Worm (Caenorhabditis elegans) whole organism, L4 larva: Measurements from ENCODE around the gene F31E3.2.

Experiments used
- F10B5.3 ChIP-seq: sonication (generic microtip); optimal IDR thresholded peaks from 2 replicates; lab custom pipeline; 2016; ENCODE audit warnings: mild to moderate bottlenecking, missing genetic modification characterization, missing compliant biosample characterization
- F37D6.2 ChIP-seq: sonication (generic microtip); optimal IDR thresholded peaks from 2 replicates; lab custom pipeline; 2016; ENCODE audit warnings: mild to moderate bottlenecking, missing genetic modification characterization, missing compliant biosample characterization
- F49E8.2 ChIP-seq: sonication (generic microtip); optimal IDR thresholded peaks from 2 replicates; lab custom pipeline; 2016; ENCODE audit warnings: missing compliant biosample characterization, mild to moderate bottlenecking, missing genetic modification characterization, borderline replicate concordance
- T26A8.4 ChIP-seq: fragments of 200-800 bp; sonication (Bioruptor generic); IDR thresholded peaks from 2 replicates; pipeline ENCODE4 v1.3.6; 2022; ENCODE audit warnings: missing genetic modification characterization, missing compliant biosample characterization
- Y105C5A.15 ChIP-seq: fragments of 200-800 bp; sonication (Bioruptor generic); IDR thresholded peaks from 2 replicates; pipeline ENCODE4 v1.3.6; 2022; ENCODE audit warnings: missing genetic modification characterization, missing compliant biosample characterization
- Y48G9A.11 ChIP-seq: fragments of 200-800 bp; sonication (Bioruptor generic); IDR thresholded peaks from 2 replicates; pipeline ENCODE4 v1.3.6; 2022; ENCODE audit warnings: missing genetic modification reagents, missing genetic modification characterization, missing compliant biosample characterization
- Y75B8A.6 ChIP-seq: fragments of 200-800 bp; sonication (Bioruptor generic); IDR thresholded peaks from 2 replicates; pipeline ENCODE4 v1.3.6; 2022; ENCODE audit warnings: missing genetic modification reagents, missing genetic modification characterization, missing compliant biosample characterization
- aha-1 ChIP-seq: fragments of 150-350 bp; peaks from one replicate; lab custom pipeline; 2014; ENCODE audit warnings: missing biosample characterization, missing genetic modification characterization
- ama-1 ChIP-seq: fragments of 150-350 bp; optimal IDR thresholded peaks from 2 replicates; lab custom pipeline; 2014; ENCODE audit warnings: inconsistent platforms, mixed read lengths
- ceh-28 ChIP-seq: fragments of 150-350 bp; optimal IDR thresholded peaks from 2 replicates; lab custom pipeline; 2014; ENCODE audit warnings: missing biosample characterization, missing genetic modification reagents, missing genetic modification characterization
- daf-16 ChIP-seq, 3 experiments: sonication (generic microtip); optimal IDR thresholded peaks; 2 replicates each; lab custom pipeline; 2016 to 2017; ENCODE audit warnings: missing genetic modification characterization in 3 of 3, missing genetic modification reagents in 3 of 3, mild to moderate bottlenecking in 2 of 3, missing compliant biosample characterization in 2 of 3, missing biosample characterization in 1 of 3, moderate library complexity in 1 of 3
- daf-19 ChIP-seq: fragments of 200-800 bp; sonication (Bioruptor generic); conservative IDR thresholded peaks from 2 replicates; pipeline ENCODE4 v1.3.6; 2022; ENCODE audit warnings: missing genetic modification characterization, missing compliant biosample characterization
- dmd-6 ChIP-seq: fragments of 200-800 bp; sonication (Bioruptor generic); IDR thresholded peaks from 2 replicates; pipeline ENCODE4 v1.3.6; 2022; ENCODE audit warnings: missing genetic modification reagents, missing genetic modification characterization, missing compliant biosample characterization
- dmd-9 ChIP-seq: fragments of 200-800 bp; sonication (Bioruptor generic); IDR thresholded peaks from 2 replicates; pipeline ENCODE4 v1.3.6; 2022; ENCODE audit warnings: missing genetic modification reagents, missing genetic modification characterization, missing compliant biosample characterization
- duxl-1 ChIP-seq: sonication (generic microtip); optimal IDR thresholded peaks from 2 replicates; lab custom pipeline; 2016; ENCODE audit warnings: mild to moderate bottlenecking, missing genetic modification characterization, moderate library complexity, missing compliant biosample characterization; ENCODE audit not compliant: poor library complexity
- dve-1 ChIP-seq: sonication (generic microtip); optimal IDR thresholded peaks from 2 replicates; lab custom pipeline; 2017; ENCODE audit warnings: antibody characterized with exemption, mild to moderate bottlenecking, missing genetic modification characterization, missing compliant biosample characterization; ENCODE audit not compliant: insufficient read depth
- egl-43 ChIP-seq: fragments of 200-800 bp; sonication (Bioruptor generic); IDR thresholded peaks from 2 replicates; pipeline ENCODE4 v1.3.6; 2022; ENCODE audit warnings: missing genetic modification reagents, missing genetic modification characterization, missing compliant biosample characterization
- hif-1 ChIP-seq, 2 experiments: sonication (generic microtip); optimal IDR thresholded peaks; 2 replicates each; lab custom pipeline; 2016 to 2017; ENCODE audit warnings: missing compliant biosample characterization in 2 of 2, missing genetic modification characterization in 2 of 2, missing genetic modification reagents in 2 of 2, missing genotype in 2 of 2, mild to moderate bottlenecking in 1 of 2
- hlh-11 ChIP-seq: fragments of 200-800 bp; sonication (Bioruptor generic); optimal IDR thresholded peaks from 2 replicates; lab custom pipeline; 2018; ENCODE audit warnings: mild to moderate bottlenecking, missing genetic modification characterization, missing compliant biosample characterization
- hlh-30 ChIP-seq: sonication (generic microtip); optimal IDR thresholded peaks from 2 replicates; lab custom pipeline; 2017; ENCODE audit warnings: antibody characterized with exemption, mild to moderate bottlenecking, missing genetic modification characterization, missing compliant biosample characterization; ENCODE audit not compliant: insufficient read depth
- lin-38 ChIP-seq: fragments of 200-800 bp; sonication (Bioruptor generic); IDR thresholded peaks from 2 replicates; pipeline ENCODE4 v1.3.6; 2022; ENCODE audit warnings: missing genetic modification reagents, missing genetic modification characterization, missing compliant biosample characterization
- madf-5 ChIP-seq, 2 experiments: fragments of 200-800 bp; sonication (Bioruptor generic); IDR thresholded peaks; 2 replicates each; pipeline ENCODE4 v1.3.6; 2022; ENCODE audit warnings: missing compliant biosample characterization in 2 of 2, missing genetic modification characterization in 2 of 2
- mdl-1 ChIP-seq, 2 experiments: fragments of 150-350 bp in 1 of 2; sonication (generic microtip) in 1 of 2; optimal IDR thresholded peaks; 2 replicates each; lab custom pipeline; 2014 to 2017; ENCODE audit warnings: missing biosample characterization in 2 of 2, missing genetic modification characterization in 2 of 2
- mes-2 ChIP-seq: sonication (generic microtip); optimal IDR thresholded peaks from 2 replicates; lab custom pipeline; 2016; ENCODE audit warnings: missing genotype, mild to moderate bottlenecking, missing genetic modification characterization, missing compliant biosample characterization; ENCODE audit not compliant: poor library complexity, severe bottlenecking
- mxl-3 ChIP-seq: fragments of 200-800 bp; sonication (Bioruptor generic); optimal IDR thresholded peaks from 2 replicates; lab custom pipeline; 2018; ENCODE audit warnings: mild to moderate bottlenecking, missing genetic modification characterization, missing compliant biosample characterization
- nhr-10 ChIP-seq: fragments of 150-350 bp; optimal IDR thresholded peaks from 2 replicates; lab custom pipeline; 2014; ENCODE audit warnings: missing biosample characterization, missing genetic modification characterization
- nhr-102 ChIP-seq: sonication (generic microtip); optimal IDR thresholded peaks from 2 replicates; lab custom pipeline; 2016; ENCODE audit warnings: mild to moderate bottlenecking, missing genetic modification characterization, moderate library complexity, missing compliant biosample characterization
- nhr-28 ChIP-seq: fragments of 150-350 bp; optimal IDR thresholded peaks from 2 replicates; lab custom pipeline; 2014; ENCODE audit warnings: missing biosample characterization, missing genetic modification characterization
- nhr-48 ChIP-seq: sonication (generic microtip); optimal IDR thresholded peaks from 2 replicates; lab custom pipeline; 2016; ENCODE audit warnings: mild to moderate bottlenecking, missing genetic modification characterization, missing compliant biosample characterization
- nhr-6 ChIP-seq: fragments of 150-350 bp; optimal IDR thresholded peaks from 2 replicates; lab custom pipeline; 2014; ENCODE audit warnings: missing biosample characterization, missing genetic modification characterization
- pha-4 ChIP-seq, 2 experiments: fragments of 150-350 bp in 1 of 2; fragments of 200-800 bp in 1 of 2; sonication (Bioruptor generic) in 1 of 2; IDR thresholded peaks in 1 of 2; optimal IDR thresholded peaks in 1 of 2; 2 replicates each; pipeline versions ENCODE4 v1.3.6 to Lab custom; 2014 to 2022; ENCODE audit warnings: missing genetic modification characterization in 2 of 2, missing genetic modification reagents in 2 of 2, missing biosample characterization in 1 of 2, missing compliant biosample characterization in 1 of 2
- php-3 ChIP-seq: fragments of 200-800 bp; sonication (Bioruptor generic); IDR thresholded peaks from 2 replicates; pipeline ENCODE4 v1.3.6; 2022; ENCODE audit warnings: missing genetic modification reagents, missing genetic modification characterization, missing compliant biosample characterization
- set-16 ChIP-seq: fragments of 200-800 bp; sonication (Bioruptor generic); IDR thresholded peaks from 2 replicates; pipeline ENCODE4 v1.3.6; 2022; ENCODE audit warnings: missing genetic modification reagents, missing genetic modification characterization, missing compliant biosample characterization
- snpc-1.2 ChIP-seq: fragments of 200-800 bp; sonication (Bioruptor generic); IDR thresholded peaks from 2 replicates; pipeline ENCODE4 v1.3.6; 2022; ENCODE audit warnings: missing genetic modification reagents, missing genetic modification characterization, missing compliant biosample characterization
- tra-1 ChIP-seq: fragments of 200-800 bp; sonication (Bioruptor generic); IDR thresholded peaks from 2 replicates; pipeline ENCODE4 v1.3.6; 2022; ENCODE audit warnings: missing genetic modification reagents, missing genetic modification characterization, missing compliant biosample characterization
- zfp-2 ChIP-seq: sonication (generic microtip); optimal IDR thresholded peaks from 2 replicates; lab custom pipeline; 2016; ENCODE audit warnings: mild to moderate bottlenecking, missing genetic modification characterization, missing compliant biosample characterization
- zfp-3 ChIP-seq: fragments of 200-800 bp; sonication (Bioruptor generic); conservative IDR thresholded peaks from 2 replicates; pipeline ENCODE4 v1.3.6; 2022; ENCODE audit warnings: missing genetic modification reagents, missing genetic modification characterization, missing compliant biosample characterization

Gene F31E3.2

ce11 chrIII:6931896-6932295 lies 41.9 kb upstream of the F31E3.2 start, which contains the start of gene byn-1:
Gene byn-1, plus strand, starts transcription at chrIII:6932001.
- TF ChIP-seq T26A8.4 (peak; percentile 40; the same call in 1 of the 2 replicates), Y48G9A.11 (peak; percentile 46; the same call in 1 of the 2 replicates), Y105C5A.15 (GFP tag; lab: Robert Waterston, UW) (0 out of 2 replicates have a peak, but pooled peaks have one; percentile 9), ama-1 (lab: Kevin White, UChicago) (peak; percentile 47), dmd-9 (no peak), dmd-6 (GFP tag; lab: Robert Waterston, UW) (no peak), lin-38 (GFP tag; lab: Robert Waterston, UW) (peak; percentile 58), mxl-3 (no peak), madf-5 (GFP tag; IDR thresholded peaks at IDR 0.05; lab: Robert Waterston, UW) (0 out of 4 replicates have a peak, but pooled peaks of 1 of the 2 experiments have one; percentile 10), F49E8.2 (tag; lab: Kevin White, UChicago) (peak; percentile 34), hlh-30 (no peak), duxl-1 (peak; percentile 8), nhr-10 (tag; lab: Kevin White, UChicago) (no peak), snpc-1.2 (GFP tag; lab: Robert Waterston, UW) (peak; percentile 51; the same call in 1 of the 2 replicates), pha-4 (GFP tag; IDR thresholded peaks at IDR 0.05; lab: Robert Waterston, UW) (peak; percentile 54; the same call in 1 of the 2 replicates), pha-4 (tag; optimal IDR thresholded peaks at IDR 0.05; lab: Kevin White, UChicago) (no peak), mes-2 (peak; percentile 36)

- TF ChIP-seq daf-19 (GFP tag; lab: Robert Waterston, UW) (no peak), aha-1 (peak; percentile 99), hif-1 (tag; optimal IDR thresholded peaks at IDR 0.05; lab: Kevin White, UChicago) (peak in 1 of 2 experiments; percentile 97), Y75B8A.6 (no peak), dve-1 (tag; lab: Kevin White, UChicago) (peak; percentile 34)
Measured at ce11 chrIII:6935269-6936017, 38.3 kb upstream of the F31E3.2 start, which contains the start of the genes F57B9.8 and coq-2. Gene F57B9.8, minus strand, starts transcription at chrIII:6935319. Gene coq-2, plus strand, starts transcription at chrIII:6935967.

ce11 chrIII:6939523-6939922 lies 34.3 kb upstream of the F31E3.2 start, which contains the start of gene F57B9.3:
Gene F57B9.3, plus strand, starts transcription at chrIII:6939823.
- TF ChIP-seq nhr-6 (tag; lab: Kevin White, UChicago) (no peak), daf-16 (GFP tag; optimal IDR thresholded peaks at IDR 0.05; lab: Kevin White, UChicago) (no peak), daf-16 (tag; optimal IDR thresholded peaks at IDR 0.05; lab: Kevin White, UChicago) (peak; percentile 28)

- TF ChIP-seq set-16 (GFP tag; lab: Robert Waterston, UW), result peak; percentile 65
- TF ChIP-seq tra-1 (GFP tag; lab: Robert Waterston, UW), result no peak
- TF ChIP-seq egl-43 (GFP tag; lab: Robert Waterston, UW), result 0 out of 2 replicates have a peak, but pooled peaks have one; percentile 23
- no peak for TF ChIP-seq php-3 (GFP tag; lab: Robert Waterston, UW)
Measured at ce11 chrIII:6945319-6945718, 28.5 kb upstream of the F31E3.2 start.

ce11 chrIII:6945747-6946146 lies 28.0 kb upstream of the F31E3.2 start, which contains the start of gene abu-13:
Gene abu-13, minus strand, starts transcription at chrIII:6945898.
- TF ChIP-seq hlh-11 (peak; percentile 7), mdl-1 (tag; optimal IDR thresholded peaks at IDR 0.05; lab: Kevin White, UChicago) (peak in 1 of 2 experiments; percentile 10), nhr-28 (tag; lab: Kevin White, UChicago) (peak; percentile 19), nhr-102 (tag; lab: Kevin White, UChicago) (no peak), zfp-3 (GFP tag; lab: Robert Waterston, UW) (no peak), madf-5 (GFP tag; IDR thresholded peaks at IDR 0.05; lab: Robert Waterston, UW) (no peak), mes-2 (no peak), nhr-48 (tag; lab: Kevin White, UChicago) (no peak), zfp-2 (no peak), F10B5.3 (tag; lab: Kevin White, UChicago) (no peak), ceh-28 (tag; lab: Kevin White, UChicago) (no peak), F37D6.2 (no peak)
